Worm (Caenorhabditis elegans): ENCODE results near the gene cyp-33D3.

Gene cyp-33D3

ce11 chrV:18854788-18855187, 17.8 kb upstream of the cyp-33D3 start:
- TF ChIP-seq tbx-7 (tag; optimal IDR thresholded peaks at IDR 0.05) (no peak), zip-5 (tag; optimal IDR thresholded peaks at IDR 0.05) (no peak), K02D7.2 (tag; optimal IDR thresholded peaks at IDR 0.05) (no peak), unc-55 (GFP tag; optimal IDR thresholded peaks at IDR 0.05) (no peak), odd-2 (tag; optimal IDR thresholded peaks at IDR 0.05) (no peak), mec-3 (tag; optimal IDR thresholded peaks at IDR 0.05; ENCODE audit: borderline replicate concordance) (no peak), ceh-24 (tag; optimal IDR thresholded peaks at IDR 0.05) (no peak), tbx-2 (tag; optimal IDR thresholded peaks at IDR 0.05) (no peak), hlh-15 (tag; optimal IDR thresholded peaks at IDR 0.05) (no peak), nhr-232 (tag; optimal IDR thresholded peaks at IDR 0.05) (no peak), pha-4 (tag; optimal IDR thresholded peaks at IDR 0.05) (no peak), ztf-16 (tag; optimal IDR thresholded peaks at IDR 0.05) (no peak), ceh-22 (tag; optimal IDR thresholded peaks at IDR 0.05) (no peak), Y22D7AL.16 (tag; optimal IDR thresholded peaks at IDR 0.05) (no peak), pha-2 (tag; optimal IDR thresholded peaks at IDR 0.05) (no peak), hlh-8 (tag; optimal IDR thresholded peaks at IDR 0.05) (no peak)

- TF ChIP-seq ceh-2 (tag; optimal IDR thresholded peaks at IDR 0.05) (no peak), ref-2 (tag; optimal IDR thresholded peaks at IDR 0.05) (no peak), tbx-2 (tag; optimal IDR thresholded peaks at IDR 0.05) (no peak), npax-4 (tag; optimal IDR thresholded peaks at IDR 0.05) (no peak), pha-2 (tag; optimal IDR thresholded peaks at IDR 0.05) (no peak), madf-2 (tag; optimal IDR thresholded peaks at IDR 0.05) (no peak), odd-2 (tag; optimal IDR thresholded peaks at IDR 0.05) (no peak), ceh-22 (tag; optimal IDR thresholded peaks at IDR 0.05) (no peak), hlh-8 (tag; optimal IDR thresholded peaks at IDR 0.05) (no peak), pat-9 (tag; optimal IDR thresholded peaks at IDR 0.05) (no peak), dve-1 (tag; optimal IDR thresholded peaks at IDR 0.05) (no peak)
Measured at ce11 chrV:18848578-18848977, 11.6 kb upstream of the cyp-33D3 start.

- TF ChIP-seq elt-2 (tag; optimal IDR thresholded peaks at IDR 0.05) = no peak
- no peak for TF ChIP-seq hlh-30 (tag; optimal IDR thresholded peaks at IDR 0.05; ENCODE audit: insufficient read depth)
- no peak for TF ChIP-seq hlh-8 (tag; optimal IDR thresholded peaks at IDR 0.05)
- no peak for TF ChIP-seq dmd-4 (tag; optimal IDR thresholded peaks at IDR 0.05; ENCODE audit: borderline replicate concordance)
- no peak for TF ChIP-seq ahr-1 (tag; optimal IDR thresholded peaks at IDR 0.05)
- TF ChIP-seq pros-1 (tag; optimal IDR thresholded peaks at IDR 0.05) = no peak
- TF ChIP-seq nfya-1 (tag; optimal IDR thresholded peaks at IDR 0.05) = no peak
- TF ChIP-seq hlh-15 (tag; optimal IDR thresholded peaks at IDR 0.05) = no peak
- TF ChIP-seq pax-1 (tag; optimal IDR thresholded peaks at IDR 0.05) = no peak
Measured at ce11 chrV:18846480-18846879, 9.5 kb upstream of the cyp-33D3 start, which contains the start of gene nhr-230. TSS of gene nhr-230 (plus strand) at chrV:18846780.

ce11 chrV:18842468-18842867, 5.4 kb upstream of the cyp-33D3 start:
- TF ChIP-seq ceh-9 (tag; optimal IDR thresholded peaks at IDR 0.05) = no peak

ce11 chrV:18838799-18839354, 1.9 kb upstream of the cyp-33D3 start, which contains the start of gene nhr-65:
TSS of gene nhr-65 (plus strand) at chrV:18839304.
- TF ChIP-seq nhr-11 (tag; optimal IDR thresholded peaks at IDR 0.05) (no peak), ceh-9 (tag; optimal IDR thresholded peaks at IDR 0.05) (no peak), nfya-1 (tag; optimal IDR thresholded peaks at IDR 0.05) (peak; percentile 17)

ce11 chrV:18827374-18827773, 9.7 kb downstream of the cyp-33D3 start:
- TF ChIP-seq T23F11.4 (GFP tag; optimal IDR thresholded peaks at IDR 0.05) (no peak), hlh-8 (tag; optimal IDR thresholded peaks at IDR 0.05) (no peak), K09A11.1 (tag; optimal IDR thresholded peaks at IDR 0.05; ENCODE audit: insufficient read depth) (no peak), ceh-18 (tag; optimal IDR thresholded peaks at IDR 0.05) (no peak), pha-2 (tag; optimal IDR thresholded peaks at IDR 0.05) (peak; percentile 2)
